Worm (Caenorhabditis elegans) whole organism, young adult: Measurements from ENCODE around the gene mut-14.

Source experiments
- C06A6.2 ChIP-seq: fragments of 200-800 bp; sonication (Bioruptor generic); conservative IDR thresholded peaks from 2 replicates; pipeline ENCODE4 v1.3.6; 2022; ENCODE audit warnings: missing genetic modification characterization, missing compliant biosample characterization
- D2030.7 ChIP-seq: fragments of 200-800 bp; sonication (Bioruptor generic); IDR thresholded peaks from 2 replicates; pipeline ENCODE4 v1.3.6; 2022; ENCODE audit warnings: missing genetic modification reagents, missing genetic modification characterization, missing compliant biosample characterization
- F10E7.11 ChIP-seq: sonication (generic microtip); optimal IDR thresholded peaks from 2 replicates; lab custom pipeline; 2017; ENCODE audit warnings: mild to moderate bottlenecking, missing genetic modification characterization, moderate library complexity, missing compliant biosample characterization
- F37B4.10 ChIP-seq: fragments of 200-800 bp; sonication (Bioruptor generic); IDR thresholded peaks from 2 replicates; pipeline ENCODE4 v1.3.6; 2022; ENCODE audit warnings: missing genetic modification characterization, missing compliant biosample characterization
- K11D2.4 ChIP-seq: fragments of 200-800 bp; sonication (Bioruptor generic); IDR thresholded peaks from 2 replicates; pipeline ENCODE4 v1.3.6; 2022; ENCODE audit warnings: missing genetic modification reagents, missing genetic modification characterization, missing compliant biosample characterization
- K12H6.12 ChIP-seq: fragments of 200-800 bp; sonication (Bioruptor generic); optimal IDR thresholded peaks from 2 replicates; lab custom pipeline; 2018; ENCODE audit warnings: mild to moderate bottlenecking, missing genetic modification characterization, missing compliant biosample characterization
- T07F8.4 ChIP-seq: sonication (generic microtip); optimal IDR thresholded peaks from 2 replicates; lab custom pipeline; 2016; ENCODE audit warnings: mild to moderate bottlenecking, missing genetic modification characterization, moderate library complexity, missing compliant biosample characterization
- Y56A3A.18 ChIP-seq: fragments of 200-800 bp; sonication (Bioruptor generic); IDR thresholded peaks from 2 replicates; pipeline ENCODE4 v1.3.6; 2022; ENCODE audit warnings: missing genetic modification reagents, missing genetic modification characterization, missing compliant biosample characterization
- Y95B8A.8 ChIP-seq: fragments of 200-800 bp; sonication (Bioruptor generic); IDR thresholded peaks from 2 replicates; pipeline ENCODE4 v1.3.6; 2022; ENCODE audit warnings: missing genetic modification reagents, missing genetic modification characterization, missing compliant biosample characterization
- ZK185.1 ChIP-seq: sonication (generic microtip); optimal IDR thresholded peaks from 2 replicates; lab custom pipeline; 2016; ENCODE audit warnings: mild to moderate bottlenecking, missing genetic modification characterization, missing compliant biosample characterization; ENCODE audit not compliant: poor library complexity, severe bottlenecking
- attf-5 ChIP-seq: fragments of 200-800 bp; sonication (Bioruptor generic); optimal IDR thresholded peaks from 2 replicates; lab custom pipeline; 2018; ENCODE audit warnings: mild to moderate bottlenecking, missing genetic modification characterization, missing compliant biosample characterization
- bed-2 ChIP-seq: fragments of 200-800 bp; sonication (Bioruptor generic); IDR thresholded peaks from 2 replicates; pipeline ENCODE4 v1.3.6; 2022; ENCODE audit warnings: missing genetic modification reagents, missing genetic modification characterization, missing compliant biosample characterization
- ccch-3 ChIP-seq: fragments of 200-800 bp; sonication (Bioruptor generic); optimal IDR thresholded peaks from 2 replicates; lab custom pipeline; 2018; ENCODE audit warnings: mild to moderate bottlenecking, missing genetic modification characterization, missing compliant biosample characterization
- cebp-1 ChIP-seq, 2 experiments: fragments of 200-800 bp in 1 of 2; sonication (Bioruptor generic) in 1 of 2; sonication (generic microtip) in 1 of 2; IDR thresholded peaks in 1 of 2; optimal IDR thresholded peaks in 1 of 2; 2 replicates each; pipeline versions ENCODE4 v1.3.6 to Lab custom; 2017 to 2022; ENCODE audit warnings: missing compliant biosample characterization in 2 of 2, missing genetic modification characterization in 2 of 2, mild to moderate bottlenecking in 1 of 2, missing genetic modification reagents in 1 of 2, moderate library complexity in 1 of 2
- ceh-100 ChIP-seq: fragments of 200-800 bp; sonication (Bioruptor generic); IDR thresholded peaks from 2 replicates; pipeline ENCODE4 v1.3.6; 2022; ENCODE audit warnings: missing genetic modification reagents, missing genetic modification characterization, missing compliant biosample characterization
- ceh-40 ChIP-seq: fragments of 200-800 bp; sonication (Bioruptor generic); IDR thresholded peaks from 2 replicates; pipeline ENCODE4 v1.3.6; 2022; ENCODE audit warnings: missing genetic modification characterization, missing compliant biosample characterization
- chd-7 ChIP-seq: sonication (generic microtip); optimal IDR thresholded peaks from 2 replicates; lab custom pipeline; 2016; ENCODE audit warnings: mild to moderate bottlenecking, missing genetic modification characterization, moderate library complexity, missing compliant biosample characterization
- fkh-3 ChIP-seq: sonication (generic microtip); optimal IDR thresholded peaks from 2 replicates; lab custom pipeline; 2016; ENCODE audit warnings: mild to moderate bottlenecking, missing genetic modification characterization, missing compliant biosample characterization
- him-1 ChIP-seq: sonication (generic microtip); optimal IDR thresholded peaks from 2 replicates; lab custom pipeline; 2016; ENCODE audit warnings: missing genotype, missing genetic modification reagents, missing genetic modification characterization, missing compliant biosample characterization
- hlh-12 ChIP-seq: sonication (generic microtip); optimal IDR thresholded peaks from 2 replicates; lab custom pipeline; 2016; ENCODE audit warnings: missing genetic modification characterization, missing compliant biosample characterization
- hmg-1.2 ChIP-seq: fragments of 200-800 bp; sonication (Bioruptor generic); IDR thresholded peaks from 2 replicates; pipeline ENCODE4 v1.3.6; 2022; ENCODE audit warnings: missing genetic modification reagents, missing genetic modification characterization, missing compliant biosample characterization
- hsf-1 ChIP-seq: fragments of 200-800 bp; sonication (Bioruptor generic); IDR thresholded peaks from 2 replicates; pipeline ENCODE4 v1.3.6; 2022; ENCODE audit warnings: missing genetic modification reagents, missing genetic modification characterization, missing compliant biosample characterization
- let-607 ChIP-seq, 2 experiments: fragments of 200-800 bp in 1 of 2; sonication (Bioruptor generic) in 1 of 2; sonication (generic microtip) in 1 of 2; optimal IDR thresholded peaks; 2 replicates each; lab custom pipeline; 2016 to 2018; ENCODE audit warnings: mild to moderate bottlenecking in 2 of 2, missing compliant biosample characterization in 2 of 2, missing genetic modification characterization in 2 of 2, moderate library complexity in 2 of 2, missing genotype in 1 of 2
- lin-26 ChIP-seq: fragments of 200-800 bp; sonication (Bioruptor generic); IDR thresholded peaks from 2 replicates; pipeline ENCODE4 v1.3.6; 2022; ENCODE audit warnings: missing genetic modification reagents, missing genetic modification characterization, missing compliant biosample characterization
- lir-1 ChIP-seq: fragments of 200-800 bp; sonication (Bioruptor generic); conservative IDR thresholded peaks from 2 replicates; pipeline ENCODE4 v1.3.6; 2022; ENCODE audit warnings: missing genetic modification reagents, missing genetic modification characterization, missing compliant biosample characterization
- lsl-1 ChIP-seq: fragments of 200-800 bp; sonication (Bioruptor generic); optimal IDR thresholded peaks from 2 replicates; lab custom pipeline; 2018; ENCODE audit warnings: mild to moderate bottlenecking, missing genetic modification characterization, moderate library complexity, missing compliant biosample characterization
- madf-6 ChIP-seq: fragments of 200-800 bp; sonication (Bioruptor generic); IDR thresholded peaks from 2 replicates; pipeline ENCODE4 v1.3.6; 2022; ENCODE audit warnings: missing genetic modification reagents, missing genetic modification characterization, missing compliant biosample characterization
- mcd-1 ChIP-seq: fragments of 200-800 bp; sonication (Bioruptor generic); IDR thresholded peaks from 2 replicates; pipeline ENCODE4 v1.3.6; 2022; ENCODE audit warnings: missing genetic modification reagents, missing genetic modification characterization, missing compliant biosample characterization
- mel-28 ChIP-seq: sonication (generic microtip); optimal IDR thresholded peaks from 2 replicates; lab custom pipeline; 2016; ENCODE audit warnings: borderline replicate concordance, mild to moderate bottlenecking, missing genetic modification characterization, missing compliant biosample characterization
- mxl-1 ChIP-seq: sonication (generic microtip); optimal IDR thresholded peaks from 2 replicates; lab custom pipeline; 2016; ENCODE audit warnings: missing genetic modification characterization, missing compliant biosample characterization
- nfya-2 ChIP-seq: fragments of 200-800 bp; sonication (Bioruptor generic); IDR thresholded peaks from 2 replicates; pipeline ENCODE4 v1.3.6; 2022; ENCODE audit warnings: missing genetic modification reagents, missing genetic modification characterization, missing compliant biosample characterization
- nhr-80 ChIP-seq: sonication (generic microtip); optimal IDR thresholded peaks from 2 replicates; lab custom pipeline; 2016; ENCODE audit warnings: missing genetic modification characterization, missing compliant biosample characterization
- pbrm-1 ChIP-seq: fragments of 200-800 bp; sonication (Bioruptor generic); IDR thresholded peaks from 2 replicates; pipeline ENCODE4 v1.3.6; 2022; ENCODE audit warnings: missing genetic modification reagents, missing genetic modification characterization, missing compliant biosample characterization
- pha-4 ChIP-seq: fragments of 150-350 bp; sonication (generic microtip); optimal IDR thresholded peaks from 2 replicates; lab custom pipeline; 2014; ENCODE audit warnings: missing biosample characterization, missing genetic modification reagents, missing genetic modification characterization
- snpc-4 ChIP-seq, 5 experiments: fragments of 150-350 bp in 1 of 5; sonication (generic microtip) in 4 of 5; optimal IDR thresholded peaks; 2 replicates each; lab custom pipeline; 2014 to 2018; ENCODE audit warnings: missing genetic modification characterization in 5 of 5, missing biosample characterization in 3 of 5, antibody characterized with exemption in 2 of 5, mild to moderate bottlenecking in 2 of 5, missing compliant biosample characterization in 2 of 5, missing genotype in 2 of 5, moderate library complexity in 2 of 5, missing genetic modification reagents in 1 of 5
- tbx-9 ChIP-seq: sonication (generic microtip); optimal IDR thresholded peaks from 2 replicates; lab custom pipeline; 2016; ENCODE audit warnings: borderline replicate concordance, missing genetic modification characterization, inconsistent platforms, missing compliant biosample characterization
- xnd-1 ChIP-seq: sonication (generic microtip); optimal IDR thresholded peaks from 2 replicates; lab custom pipeline; 2016; ENCODE audit warnings: missing genotype, missing genetic modification reagents, missing genetic modification characterization, missing compliant biosample characterization
- ztf-18 ChIP-seq: sonication (generic microtip); optimal IDR thresholded peaks from 2 replicates; lab custom pipeline; 2016; ENCODE audit warnings: missing genotype, mild to moderate bottlenecking, missing genetic modification characterization, missing compliant biosample characterization
- ztf-22 ChIP-seq: fragments of 200-800 bp; sonication (Bioruptor generic); optimal IDR thresholded peaks from 2 replicates; lab custom pipeline; 2018; ENCODE audit warnings: mild to moderate bottlenecking, missing genetic modification characterization, moderate library complexity, missing compliant biosample characterization
- ztf-25 ChIP-seq: fragments of 200-800 bp; sonication (Bioruptor generic); IDR thresholded peaks from 2 replicates; pipeline ENCODE4 v1.3.6; 2022; ENCODE audit warnings: missing genetic modification reagents, missing genetic modification characterization, missing compliant biosample characterization
- ztf-26 ChIP-seq: sonication (generic microtip); optimal IDR thresholded peaks from 2 replicates; lab custom pipeline; 2017; ENCODE audit warnings: missing genetic modification characterization, missing compliant biosample characterization
- ztf-3 ChIP-seq: fragments of 200-800 bp; sonication (Bioruptor generic); optimal IDR thresholded peaks from 2 replicates; lab custom pipeline; 2018; ENCODE audit warnings: mild to moderate bottlenecking, missing genetic modification characterization, missing compliant biosample characterization
- ztf-6 ChIP-seq: fragments of 200-800 bp; sonication (Bioruptor generic); IDR thresholded peaks from 2 replicates; pipeline ENCODE4 v1.3.6; 2022; ENCODE audit warnings: missing genetic modification reagents, missing genetic modification characterization, missing compliant biosample characterization

The mut-14 gene

ce11 chrV:5687115-5687979 is 26.8 kb upstream of the mut-14 start, which contains the start of gene F25B4.7:
TSS of gene F25B4.7 (minus strand) at chrV:5687226.
- TF ChIP-seq mcd-1 (GFP tag; lab: Robert Waterston, UW) (peak; percentile 6; the same call in 1 of the 2 replicates), nhr-80 (tag; lab: Kevin White, UChicago) (peak; percentile 9), cebp-1 (GFP tag; IDR thresholded peaks at IDR 0.05; lab: Robert Waterston, UW) (no peak), cebp-1 (tag; optimal IDR thresholded peaks at IDR 0.05; lab: Kevin White, UChicago) (peak; percentile 40), attf-5 (GFP tag; lab: Kevin White, UChicago) (peak; percentile 25), C06A6.2 (GFP tag; lab: Robert Waterston, UW) (no peak), mel-28 (tag; lab: Kevin White, UChicago) (no peak), hmg-1.2 (GFP tag; lab: Robert Waterston, UW) (peak; percentile 78; the same call in 1 of the 2 replicates), pbrm-1 (no peak), ZK185.1 (no peak), let-607 (tag; optimal IDR thresholded peaks at IDR 0.05; lab: Kevin White, UChicago) (peak in 1 of 2 experiments; percentile 64)
- TF ChIP-seq, all 124 proteins: peak for 6

DNA sequence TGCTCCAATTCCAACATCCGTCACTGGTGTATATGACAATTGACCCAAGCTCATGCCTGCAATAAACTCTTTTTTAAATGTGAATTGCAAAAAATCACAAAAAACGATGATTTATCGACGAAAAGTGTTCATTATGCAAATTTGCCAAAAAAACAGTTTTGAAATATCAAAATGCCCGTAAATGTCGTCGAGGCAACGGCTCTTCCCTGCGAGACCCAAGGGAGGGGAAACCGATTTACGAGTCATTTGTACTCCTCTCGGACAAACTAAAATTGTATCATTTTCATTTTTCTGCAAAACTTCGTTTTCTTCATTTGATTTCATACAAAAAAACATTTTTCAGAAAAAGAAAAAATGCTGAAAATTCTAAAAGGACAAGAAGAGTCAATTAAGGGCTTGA is 24.0 kb upstream of the mut-14 start, which contains the start of the genes hmgs-1 and F25B4.4:
TSS of gene hmgs-1 (minus strand) at position 56 of the 400 bp plus-strand sequence.
TSS of gene F25B4.4 (plus strand) at position 340 of the 400 bp plus-strand sequence.
- peak; percentile 48 for TF ChIP-seq snpc-4 (GFP tag; optimal IDR thresholded peaks at IDR 0.05; lab: Kevin White, UChicago)
- peak; percentile 15 to 69 (median 47) for TF ChIP-seq snpc-4 (tag; optimal IDR thresholded peaks at IDR 0.05; lab: Kevin White, UChicago)
- peak; percentile 27; the same call in 1 of the 2 replicates for TF ChIP-seq hsf-1 (GFP tag; lab: Robert Waterston, UW)
- no peak for TF ChIP-seq tbx-9 (tag; lab: Kevin White, UChicago)
- no peak for TF ChIP-seq ztf-6 (GFP tag; lab: Robert Waterston, UW)
- no peak for TF ChIP-seq T07F8.4 (tag; lab: Kevin White, UChicago)
- TF ChIP-seq xnd-1 (tag; lab: Kevin White, UChicago) = peak; percentile 37
- TF ChIP-seq pha-4 (tag; lab: Kevin White, UChicago) = peak; percentile 68
- 0 out of 2 replicates have a peak, but pooled peaks have one; percentile 20 for TF ChIP-seq lin-26 (GFP tag; lab: Robert Waterston, UW)
- TF ChIP-seq chd-7 (tag; lab: Kevin White, UChicago) = no peak
- no peak for TF ChIP-seq ccch-3 (GFP tag; lab: Kevin White, UChicago)
- peak; percentile 43; the same call in 1 of the 2 replicates for TF ChIP-seq Y95B8A.8 (GFP tag; lab: Robert Waterston, UW)
- TF ChIP-seq ztf-26 = no peak
- no peak for TF ChIP-seq ztf-3 (GFP tag; lab: Kevin White, UChicago)
- TF ChIP-seq him-1 (tag; lab: Kevin White, UChicago) = peak; percentile 22
- no peak for TF ChIP-seq ceh-40 (GFP tag; lab: Robert Waterston, UW)
- TF ChIP-seq ztf-25 (GFP tag; lab: Robert Waterston, UW) = no peak
- TF ChIP-seq ztf-18 (tag; lab: Kevin White, UChicago) = peak; percentile 38
- no peak for TF ChIP-seq mxl-1 (tag; lab: Kevin White, UChicago)
- no peak for TF ChIP-seq Y56A3A.18 (GFP tag; lab: Robert Waterston, UW)
- TF ChIP-seq lir-1 (GFP tag; lab: Robert Waterston, UW) = no peak; the same call in 1 of the 2 replicates
- TF ChIP-seq K12H6.12 = peak; percentile 88
- no peak for TF ChIP-seq nfya-2 (GFP tag; lab: Robert Waterston, UW)
- TF ChIP-seq madf-6 (GFP tag; lab: Robert Waterston, UW) = peak; percentile 83
- no peak for TF ChIP-seq bed-2
- TF ChIP-seq F37B4.10 = no peak
- no peak for TF ChIP-seq K11D2.4
- TF ChIP-seq ZK185.1 = peak; percentile 58
- TF ChIP-seq lsl-1 (GFP tag; lab: Kevin White, UChicago) = peak; percentile 65
- no peak for TF ChIP-seq fkh-3 (tag; lab: Kevin White, UChicago)
- no peak for TF ChIP-seq hlh-12
- TF ChIP-seq nhr-80 (tag; lab: Kevin White, UChicago) = peak; percentile 6
- TF ChIP-seq ztf-22 = no peak
- 0 out of 2 replicates have a peak, but pooled peaks have one; percentile 21 for TF ChIP-seq ceh-100 (GFP tag; lab: Robert Waterston, UW)
- TF ChIP-seq let-607 (tag; optimal IDR thresholded peaks at IDR 0.05; lab: Kevin White, UChicago) = peak in 1 of 2 experiments; percentile 10
- TF ChIP-seq D2030.7 (GFP tag; lab: Robert Waterston, UW) = peak; percentile 68
- TF ChIP-seq F10E7.11 (tag; lab: Kevin White, UChicago) = no peak
